Fruit fly (Drosophila melanogaster) ovary, adult (tissue): ENCODE results near the gene CG14974.

Source experiments
- CG17801 ChIP-seq: fragments of 200-800 bp; optimal IDR thresholded peaks from 2 replicates; lab custom pipeline; 2019; ENCODE audit warnings: missing biosample characterization, mild to moderate bottlenecking, missing genetic modification characterization, moderate library complexity; ENCODE audit not compliant: partially characterized antibody

The CG14974 gene

dm6 chr3L:3620932-3621331 is at the start of gene CG14974:
CG14974 (minus strand) TSS chr3L:3621032.
- TF ChIP-seq CG17801 (GFP tag; lab: Kevin White, UChicago): no peak

- no peak for TF ChIP-seq CG17801 (GFP tag; lab: Kevin White, UChicago)
Measured at dm6 chr3L:3667594-3667993, 46.8 kb upstream of the CG14974 start.

dm6 chr3L:3665288-3666210 is 44.7 kb upstream of the CG14974 start:
- no peak for TF ChIP-seq CG17801 (GFP tag; lab: Kevin White, UChicago)

dm6 chr3L:3658768-3659167 is 37.9 kb upstream of the CG14974 start, which contains the start of gene CG43098:
CG43098 (plus strand) TSS chr3L:3659068.
- no peak for TF ChIP-seq CG17801 (GFP tag; lab: Kevin White, UChicago)

dm6 chr3L:3657897-3658296 is 37.1 kb upstream of the CG14974 start:
- no peak for TF ChIP-seq CG17801 (GFP tag; lab: Kevin White, UChicago)

dm6 chr3L:3656867-3657266 is 36.0 kb upstream of the CG14974 start:
- TF ChIP-seq CG17801 (GFP tag; lab: Kevin White, UChicago): no peak

- no peak for TF ChIP-seq CG17801 (GFP tag; lab: Kevin White, UChicago)
Measured at dm6 chr3L:3654671-3655070, 33.8 kb upstream of the CG14974 start, which contains the start of gene CG10862. CG10862 (minus strand) TSS chr3L:3654771.

dm6 chr3L:3649527-3649926 is 28.7 kb upstream of the CG14974 start:
- TF ChIP-seq CG17801 (GFP tag; lab: Kevin White, UChicago): no peak

- TF ChIP-seq CG17801 (GFP tag; lab: Kevin White, UChicago): no peak
Measured at dm6 chr3L:3646361-3646759, 25.5 kb upstream of the CG14974 start.

- no peak for TF ChIP-seq CG17801 (GFP tag; lab: Kevin White, UChicago)
Measured at dm6 chr3L:3645628-3646360, 25.0 kb upstream of the CG14974 start.

dm6 chr3L:3644337-3645027 is 23.6 kb upstream of the CG14974 start:
- no peak for TF ChIP-seq CG17801 (GFP tag; lab: Kevin White, UChicago)

- TF ChIP-seq CG17801 (GFP tag; lab: Kevin White, UChicago): no peak
Measured at dm6 chr3L:3640916-3641315, 20.1 kb upstream of the CG14974 start.

dm6 chr3L:3639324-3639723 is 18.5 kb upstream of the CG14974 start:
- no peak for TF ChIP-seq CG17801 (GFP tag; lab: Kevin White, UChicago)

dm6 chr3L:3638587-3639312 is 17.9 kb upstream of the CG14974 start:
- no peak for TF ChIP-seq CG17801 (GFP tag; lab: Kevin White, UChicago)
